Worm (Caenorhabditis elegans) whole organism, L1 larva: ENCODE measurements around the gene F14H3.4.

Source experiments
- ces-1 ChIP-seq: fragments of 150-350 bp; optimal IDR thresholded peaks from 2 replicates; lab custom pipeline; 2014; ENCODE audit warnings: missing biosample characterization, missing genetic modification reagents, missing genetic modification characterization
- efl-1 ChIP-seq, 4 experiments: fragments of 150-350 bp; optimal IDR thresholded peaks in 3 of 4; peaks in 1 of 4; 1 replicate in 1 of 4; 2 replicates in 3 of 4; lab custom pipeline; 2014; ENCODE audit warnings: missing biosample characterization in 2 of 4, missing genetic modification characterization in 2 of 4, missing genetic modification reagents in 2 of 4
- egl-27 ChIP-seq, 2 experiments: fragments of 150-350 bp in 1 of 2; sonication (generic microtip); optimal IDR thresholded peaks; 3 replicates each; lab custom pipeline; 2017 to 2018; ENCODE audit warnings: missing biosample characterization in 2 of 2, missing genetic modification characterization in 2 of 2, missing genetic modification reagents in 2 of 2
- fkh-4 ChIP-seq: sonication (generic microtip); optimal IDR thresholded peaks from 2 replicates; lab custom pipeline; 2016; ENCODE audit warnings: missing compliant biosample characterization, missing genetic modification characterization, borderline replicate concordance
- lin-35 ChIP-seq, 2 experiments: fragments of 150-350 bp; optimal IDR thresholded peaks; 2 replicates each; lab custom pipeline; 2014; ENCODE audit warnings: missing biosample characterization in 2 of 2, missing genetic modification characterization in 2 of 2, missing genetic modification reagents in 2 of 2
- nhr-11 ChIP-seq: fragments of 150-350 bp; optimal IDR thresholded peaks from 2 replicates; lab custom pipeline; 2014; ENCODE audit warnings: missing biosample characterization, missing genetic modification characterization
- nhr-19 ChIP-seq: fragments of 200-800 bp; sonication (Bioruptor generic); conservative IDR thresholded peaks from 2 replicates; pipeline ENCODE4 v1.3.6; 2022; ENCODE audit warnings: missing genetic modification characterization, missing compliant biosample characterization
- nhr-76 ChIP-seq: sonication (generic microtip); optimal IDR thresholded peaks from 2 replicates; lab custom pipeline; 2017; ENCODE audit warnings: missing biosample characterization, missing genetic modification characterization
- pax-3 ChIP-seq: fragments of 200-800 bp; sonication (Bioruptor generic); optimal IDR thresholded peaks from 2 replicates; lab custom pipeline; 2018; ENCODE audit warnings: mild to moderate bottlenecking, missing genetic modification characterization, moderate library complexity, missing compliant biosample characterization
- rnt-1 ChIP-seq: sonication (generic microtip); optimal IDR thresholded peaks from 2 replicates; lab custom pipeline; 2016; ENCODE audit warnings: mild to moderate bottlenecking, missing genetic modification characterization, moderate library complexity, missing compliant biosample characterization
- skn-1 ChIP-seq: fragments of 150-350 bp; optimal IDR thresholded peaks from 2 replicates; lab custom pipeline; 2014; ENCODE audit warnings: missing biosample characterization, missing genetic modification characterization
- unc-86 ChIP-seq: sonication (generic microtip); optimal IDR thresholded peaks from 2 replicates; lab custom pipeline; 2016; ENCODE audit warnings: missing genetic modification characterization, missing compliant biosample characterization

ce11 chrV:16058872-16059271 lies 4.0 kb upstream of the F14H3.4 start, which contains the start of gene F14H3.6:
- TF ChIP-seq unc-86 (tag; lab: Kevin White, UChicago) (no peak), nhr-76 (tag; lab: Kevin White, UChicago) (no peak), fkh-4 (tag; lab: Kevin White, UChicago) (no peak), nhr-19 (GFP tag; lab: Robert Waterston, UW) (no peak), pax-3 (tag; lab: Kevin White, UChicago) (no peak), rnt-1 (no peak), ces-1 (no peak), nhr-11 (tag; lab: Kevin White, UChicago) (no peak), lin-35 (GFP tag; optimal IDR thresholded peaks at IDR 0.05; lab: Kevin White, UChicago) (no peak), efl-1 (optimal IDR thresholded peaks at IDR 0.05; lab: Kevin White, UChicago) (no peak), efl-1 (GFP tag; optimal IDR thresholded peaks at IDR 0.05 in 1 of 2; lab: Kevin White, UChicago) (no peak), egl-27 (tag; optimal IDR thresholded peaks at IDR 0.05; lab: Kevin White, UChicago) (no peak), skn-1 (no peak)
